Fruit fly (Drosophila melanogaster): ENCODE measurements around the gene CG9040.

The CG9040 gene

dm6 chr3L:13939151-13939499 is 48.6 kb upstream of the CG9040 start, which contains the start of gene CG32137 (continued):
- TF ChIP-seq inv (GFP tag; IDR thresholded peaks at IDR 0.05; ENCODE audit: partially characterized antibody) (peak; percentile 31; the same call in 1 of the 2 replicates), gsb (GFP tag; IDR thresholded peaks at IDR 0.05) (0 out of 2 replicates have a peak, but pooled peaks have one; percentile 1), Meics (GFP tag; optimal IDR thresholded peaks at IDR 0.05) (peak; percentile 99), da (GFP tag; optimal IDR thresholded peaks at IDR 0.05) (no peak), chm (GFP tag; IDR thresholded peaks at IDR 0.05) (peak; percentile 36; the same call in 1 of the 2 replicates), CG13287 (GFP tag; IDR thresholded peaks at IDR 0.05; ENCODE audit: partially characterized antibody) (peak; percentile 67), CG6791 (GFP tag; IDR thresholded peaks at IDR 0.05; ENCODE audit: partially characterized antibody) (0 out of 3 replicates have a peak, but pooled peaks have one; percentile 47), Hand (GFP tag; optimal IDR thresholded peaks at IDR 0.05) (no peak), Bgb (GFP tag; IDR thresholded peaks at IDR 0.05; ENCODE audit: partially characterized antibody) (peak; percentile 70), toy (GFP tag; IDR thresholded peaks at IDR 0.05) (no peak), Tbp (GFP tag; optimal IDR thresholded peaks at IDR 0.05) (no peak), CG2889 (GFP tag; IDR thresholded peaks at IDR 0.05) (no peak), jing (GFP tag; optimal IDR thresholded peaks at IDR 0.05) (no peak), mld (GFP tag; IDR thresholded peaks at IDR 0.05; ENCODE audit: partially characterized antibody) (no peak), CoRest (tag; optimal IDR thresholded peaks at IDR 0.05) (no peak), unpg (GFP tag; optimal IDR thresholded peaks at IDR 0.05) (no peak), Scr (GFP tag; IDR thresholded peaks at IDR 0.05; ENCODE audit: partially characterized antibody) (peak; percentile 34), CG5953 (GFP tag; IDR thresholded peaks at IDR 0.05) (0 out of 2 replicates have a peak, but pooled peaks have one; percentile 18), aop (GFP tag; IDR thresholded peaks at IDR 0.05) (0 out of 2 replicates have a peak, but pooled peaks have one; percentile 29), HLH4C (GFP tag; IDR thresholded peaks at IDR 0.05; ENCODE audit: partially characterized antibody) (peak; percentile 36; the same call in 1 of the 3 replicates), vnd (GFP tag; IDR thresholded peaks at IDR 0.05; ENCODE audit: partially characterized antibody) (no peak), Opbp (GFP tag; IDR thresholded peaks at IDR 0.05; ENCODE audit: partially characterized antibody) (peak; percentile 61; the same call in 2 of the 3 replicates), Hr51 (GFP tag; optimal IDR thresholded peaks at IDR 0.05) (no peak), CG34224 (GFP tag; IDR thresholded peaks at IDR 0.05; ENCODE audit: partially characterized antibody) (peak; percentile 42; the same call in 1 of the 3 replicates)

- TF ChIP-seq eve (GFP tag; optimal IDR thresholded peaks at IDR 0.05) (peak in 1 of 2 experiments; percentile 13), Chrac-16 (GFP tag; optimal IDR thresholded peaks at IDR 0.05) (no peak), HLH54F (GFP tag; optimal IDR thresholded peaks at IDR 0.05) (no peak), vfl (GFP tag; optimal IDR thresholded peaks at IDR 0.05) (no peak), lbe (GFP tag; optimal IDR thresholded peaks at IDR 0.05) (peak; percentile 17), NK7.1 (GFP tag; optimal IDR thresholded peaks at IDR 0.05) (no peak), trh (GFP tag; optimal IDR thresholded peaks at IDR 0.05) (no peak), wek (GFP tag; optimal IDR thresholded peaks at IDR 0.05) (no peak), tup (GFP tag; optimal IDR thresholded peaks at IDR 0.05) (no peak), chinmo (GFP tag; IDR thresholded peaks at IDR 0.05; ENCODE audit: partially characterized antibody) (peak; percentile 64; the same call in 1 of the 4 replicates)
Measured at dm6 chr3L:13946003-13946402, 41.7 kb upstream of the CG9040 start.

- TF ChIP-seq Nf-YC (tag; optimal IDR thresholded peaks at IDR 0.05), result no peak
- TF ChIP-seq ham (GFP tag; IDR thresholded peaks at IDR 0.05), result no peak
- no peak for TF ChIP-seq Meics (GFP tag; optimal IDR thresholded peaks at IDR 0.05)
- no peak for TF ChIP-seq cas (GFP tag; IDR thresholded peaks at IDR 0.05)
- TF ChIP-seq dm (GFP tag; optimal IDR thresholded peaks at IDR 0.05), result no peak
- TF ChIP-seq CG11560 (tag; IDR thresholded peaks at IDR 0.05), result no peak
- TF ChIP-seq en (GFP tag; optimal IDR thresholded peaks at IDR 0.05), result no peak
- no peak for TF ChIP-seq Spps (tag; optimal IDR thresholded peaks at IDR 0.05)
- peak; percentile 30 for TF ChIP-seq ewg (GFP tag; optimal IDR thresholded peaks at IDR 0.05)
- TF ChIP-seq CG7357 (GFP tag; IDR thresholded peaks at IDR 0.05), result 0 out of 3 replicates have a peak, but pooled peaks have one; percentile 10
- TF ChIP-seq CG4730 (GFP tag; IDR thresholded peaks at IDR 0.05), result 0 out of 2 replicates have a peak, but pooled peaks have one; percentile 26
- TF ChIP-seq tll (GFP tag; optimal IDR thresholded peaks at IDR 0.05), result peak in 1 of 2 experiments; percentile 73
- 0 out of 2 replicates have a peak, but pooled peaks have one; percentile 17 for TF ChIP-seq esg (GFP tag; conservative IDR thresholded peaks at IDR 0.05)
- peak; percentile 16 for TF ChIP-seq Elba2 (GFP tag; optimal IDR thresholded peaks at IDR 0.05)
- no peak for TF ChIP-seq vnd (GFP tag; IDR thresholded peaks at IDR 0.05; ENCODE audit: partially characterized antibody)
Measured at dm6 chr3L:13949440-13950066, 38.1 kb upstream of the CG9040 start.
